Fruit fly (Drosophila melanogaster): ENCODE measurements around the gene CG42728.

CG42728 gene

DNA sequence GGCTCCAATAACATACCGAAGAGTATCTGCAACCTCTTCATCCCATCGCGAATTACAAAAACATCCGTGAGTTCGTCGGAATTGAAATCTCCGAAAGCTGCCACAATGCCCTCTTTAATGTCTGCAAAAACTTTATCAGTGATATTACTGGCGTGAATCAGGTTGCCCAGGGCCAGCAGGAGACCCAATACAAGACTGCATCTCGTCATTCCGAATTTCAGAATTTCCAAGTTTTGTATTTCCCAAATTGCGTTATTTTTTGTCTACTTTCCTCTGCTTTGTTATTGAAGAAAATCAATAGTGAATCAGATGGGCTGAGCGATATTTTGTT, 34.7 kb upstream of the CG42728 start:
- no peak for TF ChIP-seq Hr4 (GFP tag; optimal IDR thresholded peaks at IDR 0.05)
- peak; percentile 17 for TF ChIP-seq Eip78C (GFP tag)
- no peak for TF ChIP-seq CG34406 (GFP tag; optimal IDR thresholded peaks at IDR 0.05)
- no peak for TF ChIP-seq CG9139 (GFP tag; optimal IDR thresholded peaks at IDR 0.05)

DNA sequence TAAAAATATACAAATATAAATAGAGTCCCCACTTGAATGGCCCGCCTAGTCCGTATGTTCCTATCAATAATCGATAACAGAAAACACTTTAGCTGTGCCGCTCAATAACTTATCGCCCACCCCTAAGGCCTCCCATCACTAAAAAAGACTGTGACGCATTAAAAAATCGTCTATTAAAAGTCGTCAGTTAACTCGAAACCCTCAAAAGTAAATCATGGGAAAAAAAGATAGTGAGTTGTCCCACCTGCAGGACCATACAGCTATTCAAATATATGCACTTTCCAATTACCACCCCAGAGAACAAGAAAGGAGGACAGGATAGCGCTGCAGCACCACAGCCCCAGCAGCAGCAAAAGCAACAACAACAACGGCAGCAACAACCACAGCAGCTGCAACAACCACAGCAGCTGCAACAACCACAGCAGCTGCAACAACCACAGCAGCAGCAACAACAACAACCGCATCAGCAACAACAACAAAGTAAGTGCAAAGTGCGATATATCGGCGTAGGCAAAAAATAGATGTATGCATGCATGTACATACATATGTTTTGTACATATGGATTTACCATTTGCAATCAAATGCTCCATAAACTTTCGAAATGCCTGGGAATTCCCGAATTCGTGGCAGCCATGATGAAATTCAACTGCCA, 26.1 kb upstream of the CG42728 start, which contains the start of gene AGO2:
Gene AGO2 (plus strand): TSS at position 121 of the 652 bp plus-strand sequence.
- TF ChIP-seq CG8632 (GFP tag; optimal IDR thresholded peaks at IDR 0.05) (no peak), CG3032 (tag; optimal IDR thresholded peaks at IDR 0.05) (peak; percentile 85), Gug (GFP tag; IDR thresholded peaks at IDR 0.05) (peak; percentile 81), Sox14 (GFP tag; optimal IDR thresholded peaks at IDR 0.05) (peak; percentile 18), svp (GFP tag) (peak; percentile 55), salr (GFP tag; optimal IDR thresholded peaks at IDR 0.05) (no peak), pdm3 (GFP tag; optimal IDR thresholded peaks at IDR 0.05) (no peak), fd85E (GFP tag; optimal IDR thresholded peaks at IDR 0.05) (peak; percentile 60), CG34406 (GFP tag; optimal IDR thresholded peaks at IDR 0.05) (no peak), Lpt (GFP tag; optimal IDR thresholded peaks at IDR 0.05) (peak; percentile 87), CG8319 (GFP tag; optimal IDR thresholded peaks at IDR 0.05) (peak; percentile 71), CG1621 (tag; optimal IDR thresholded peaks at IDR 0.05) (peak; percentile 65), CG7368 (GFP tag; optimal IDR thresholded peaks at IDR 0.05) (peak; percentile 84), Ets96B (tag; optimal IDR thresholded peaks at IDR 0.05) (peak; percentile 47), achi (GFP tag; optimal IDR thresholded peaks at IDR 0.05) (no peak), esn (GFP tag; optimal IDR thresholded peaks at IDR 0.05) (peak; percentile 43), CG10669 (GFP tag; optimal IDR thresholded peaks at IDR 0.05) (peak; percentile 87), CG32006 (GFP tag; optimal IDR thresholded peaks at IDR 0.05) (no peak), topi (GFP tag; optimal IDR thresholded peaks at IDR 0.05) (peak; percentile 50), CG8119 (GFP tag; IDR thresholded peaks at IDR 0.05) (no peak), dsx (GFP tag; optimal IDR thresholded peaks at IDR 0.05; ENCODE audit: poor library complexity, severe bottlenecking) (peak; percentile 94), Hr4 (GFP tag; optimal IDR thresholded peaks at IDR 0.05) (no peak), ss (GFP tag; optimal IDR thresholded peaks at IDR 0.05) (peak in 1 of 2 experiments; percentile 94), spab (GFP tag; optimal IDR thresholded peaks at IDR 0.05) (peak; percentile 91), CG31627 (GFP tag; optimal IDR thresholded peaks at IDR 0.05) (no peak), fd59A (GFP tag; optimal IDR thresholded peaks at IDR 0.05) (no peak), CG11762 (GFP tag; optimal IDR thresholded peaks at IDR 0.05; ENCODE audit: insufficient read depth) (peak; percentile 78), Blimp-1 (GFP tag; optimal IDR thresholded peaks at IDR 0.05) (peak; percentile 56), Ets21C (GFP tag; optimal IDR thresholded peaks at IDR 0.05) (no peak), Eip75B (GFP tag; optimal IDR thresholded peaks at IDR 0.05) (peak; percentile 54), cyc (GFP tag; optimal IDR thresholded peaks at IDR 0.05) (no peak), CG6854 (GFP tag; optimal IDR thresholded peaks at IDR 0.05) (peak; percentile 67), Met (GFP tag; optimal IDR thresholded peaks at IDR 0.05) (peak; percentile 19), CG3919 (GFP tag; optimal IDR thresholded peaks at IDR 0.05) (peak; percentile 85), Smox (GFP tag; optimal IDR thresholded peaks at IDR 0.05) (no peak), CG15336 (GFP tag; IDR thresholded peaks at IDR 0.05) (peak; percentile 44; the same call in 1 of the 2 replicates), CG6808 (GFP tag; optimal IDR thresholded peaks at IDR 0.05) (peak; percentile 91), CG9139 (GFP tag; optimal IDR thresholded peaks at IDR 0.05) (peak; percentile 80), CG16779 (tag; optimal IDR thresholded peaks at IDR 0.05) (peak; percentile 62), CG6276 (GFP tag; optimal IDR thresholded peaks at IDR 0.05) (peak; percentile 97), CG11294 (GFP tag; IDR thresholded peaks at IDR 0.05) (no peak; the same call in 1 of the 2 replicates), dac (GFP tag; optimal IDR thresholded peaks at IDR 0.05) (peak; percentile 56), Sox15 (GFP tag; optimal IDR thresholded peaks at IDR 0.05) (no peak), Eip78C (GFP tag) (peak; percentile 59), vri (GFP tag; optimal IDR thresholded peaks at IDR 0.05) (peak; percentile 30), eg (GFP tag; IDR thresholded peaks at IDR 0.05) (peak; percentile 91; the same call in 2 of the 3 replicates)
